Worm (Caenorhabditis elegans) whole organism, L3 larva: ENCODE data around the gene irld-45.

Experiments used
- ZK546.5 ChIP-seq: sonication (generic microtip); optimal IDR thresholded peaks from 2 replicates; lab custom pipeline; 2017; ENCODE audit warnings: missing biosample characterization, missing genetic modification characterization
- elt-3 ChIP-seq, 3 experiments: fragments of 150-350 bp in 1 of 3; sonication (generic microtip) in 2 of 3; optimal IDR thresholded peaks; 2 replicates in 2 of 3; 4 replicates in 1 of 3; lab custom pipeline; 2014 to 2017; ENCODE audit warnings: missing biosample characterization in 3 of 3, missing genetic modification characterization in 3 of 3
- jun-1 ChIP-seq: fragments of 150-350 bp; optimal IDR thresholded peaks from 2 replicates; lab custom pipeline; 2014; ENCODE audit warnings: missing biosample characterization, missing genetic modification reagents, missing genetic modification characterization
- nhr-12 ChIP-seq: fragments of 150-350 bp; optimal IDR thresholded peaks from 2 replicates; lab custom pipeline; 2014; ENCODE audit warnings: missing biosample characterization, missing genetic modification characterization
- nhr-237 ChIP-seq: fragments of 150-350 bp; optimal IDR thresholded peaks from 2 replicates; lab custom pipeline; 2014; ENCODE audit warnings: missing biosample characterization, missing genetic modification characterization
- nhr-77 ChIP-seq: fragments of 150-350 bp; optimal IDR thresholded peaks from 2 replicates; lab custom pipeline; 2014; ENCODE audit warnings: missing biosample characterization, missing genetic modification characterization
- skn-1 ChIP-seq: fragments of 150-350 bp; optimal IDR thresholded peaks from 2 replicates; lab custom pipeline; 2014; ENCODE audit warnings: missing biosample characterization, missing genetic modification characterization
- ztf-11 ChIP-seq: fragments of 150-350 bp; optimal IDR thresholded peaks from 2 replicates; lab custom pipeline; 2014; ENCODE audit warnings: missing biosample characterization, missing genetic modification characterization

- TF ChIP-seq nhr-12 (tag; lab: Kevin White, UChicago) (no peak), jun-1 (tag; lab: Kevin White, UChicago) (no peak), nhr-77 (tag; lab: Kevin White, UChicago) (no peak), skn-1 (tag; lab: Kevin White, UChicago) (no peak), nhr-237 (tag; lab: Kevin White, UChicago) (no peak), elt-3 (tag; optimal IDR thresholded peaks at IDR 0.05; lab: Kevin White, UChicago) (no peak), ztf-11 (tag; lab: Kevin White, UChicago) (no peak), ZK546.5 (tag; lab: Kevin White, UChicago) (no peak)
Measured at ce11 chrV:1698400-1698799, 50.3 kb downstream of the irld-45 start.
